Worm (Caenorhabditis elegans) whole organism, young adult: ENCODE measurements around the gene rab-1.
A peak's percentile ranks its signal among the peaks of the same experiment; 100 is the strongest.

Experiments
- B0019.2 ChIP-seq: fragments of 200-800 bp; sonication (Bioruptor generic); conservative IDR thresholded peaks from 2 replicates; pipeline ENCODE4 v1.3.6; 2022; ENCODE audit warnings: missing genetic modification reagents, missing genetic modification characterization, missing compliant biosample characterization
- B0035.1 ChIP-seq: sonication (generic microtip); optimal IDR thresholded peaks from 2 replicates; lab custom pipeline; 2016; ENCODE audit warnings: missing genetic modification characterization, mild to moderate bottlenecking, missing compliant biosample characterization, missing genotype, missing genetic modification reagents
- B0336.3 ChIP-seq: fragments of 200-800 bp; sonication (Bioruptor generic); IDR thresholded peaks from 2 replicates; pipeline ENCODE4 v1.3.6; 2022; ENCODE audit warnings: missing genetic modification characterization, missing compliant biosample characterization
- C06A6.2 ChIP-seq: fragments of 200-800 bp; sonication (Bioruptor generic); conservative IDR thresholded peaks from 2 replicates; pipeline ENCODE4 v1.3.6; 2022; ENCODE audit warnings: missing genetic modification characterization, missing compliant biosample characterization
- F22D6.2 ChIP-seq: sonication (generic microtip); optimal IDR thresholded peaks from 2 replicates; lab custom pipeline; 2016; ENCODE audit warnings: mild to moderate bottlenecking, missing genetic modification characterization, missing compliant biosample characterization
- F39B2.1 ChIP-seq: fragments of 200-800 bp; sonication (Bioruptor generic); IDR thresholded peaks from 2 replicates; pipeline ENCODE4 v1.3.6; 2022; ENCODE audit warnings: missing genetic modification reagents, missing genetic modification characterization, missing compliant biosample characterization
- F52B5.7 ChIP-seq: sonication (generic microtip); optimal IDR thresholded peaks from 2 replicates; lab custom pipeline; 2016; ENCODE audit warnings: mild to moderate bottlenecking, missing genetic modification characterization, missing compliant biosample characterization
- K11D2.4 ChIP-seq: fragments of 200-800 bp; sonication (Bioruptor generic); IDR thresholded peaks from 2 replicates; pipeline ENCODE4 v1.3.6; 2022; ENCODE audit warnings: missing genetic modification reagents, missing genetic modification characterization, missing compliant biosample characterization
- T07F8.4 ChIP-seq: sonication (generic microtip); optimal IDR thresholded peaks from 2 replicates; lab custom pipeline; 2016; ENCODE audit warnings: mild to moderate bottlenecking, missing genetic modification characterization, moderate library complexity, missing compliant biosample characterization
- Y79H2A.3 ChIP-seq: fragments of 200-800 bp; sonication (Bioruptor generic); conservative IDR thresholded peaks from 2 replicates; pipeline ENCODE4 v1.3.6; 2022; ENCODE audit warnings: missing genetic modification reagents, missing genetic modification characterization, missing compliant biosample characterization
- ZK185.1 ChIP-seq: sonication (generic microtip); optimal IDR thresholded peaks from 2 replicates; lab custom pipeline; 2016; ENCODE audit warnings: mild to moderate bottlenecking, missing genetic modification characterization, missing compliant biosample characterization; ENCODE audit not compliant: poor library complexity, severe bottlenecking
- aptf-3 ChIP-seq: fragments of 200-800 bp; sonication (Bioruptor generic); IDR thresholded peaks from 2 replicates; pipeline ENCODE4 v1.3.6; 2022; ENCODE audit warnings: missing genetic modification characterization, missing compliant biosample characterization
- atf-7 ChIP-seq: sonication (generic microtip); optimal IDR thresholded peaks from 2 replicates; lab custom pipeline; 2017; ENCODE audit warnings: mild to moderate bottlenecking, missing genetic modification characterization, missing compliant biosample characterization
- attf-6 ChIP-seq: fragments of 200-800 bp; sonication (Bioruptor generic); IDR thresholded peaks from 2 replicates; pipeline ENCODE4 v1.3.6; 2022; ENCODE audit warnings: missing genetic modification reagents, missing genetic modification characterization, missing compliant biosample characterization
- ceh-100 ChIP-seq: fragments of 200-800 bp; sonication (Bioruptor generic); IDR thresholded peaks from 2 replicates; pipeline ENCODE4 v1.3.6; 2022; ENCODE audit warnings: missing genetic modification reagents, missing genetic modification characterization, missing compliant biosample characterization
- ceh-58 ChIP-seq: fragments of 200-800 bp; sonication (Bioruptor generic); IDR thresholded peaks from 2 replicates; pipeline ENCODE4 v1.3.6; 2022; ENCODE audit warnings: missing genetic modification characterization, missing compliant biosample characterization
- die-1 ChIP-seq: sonication (generic microtip); optimal IDR thresholded peaks from 2 replicates; lab custom pipeline; 2016; ENCODE audit warnings: missing genotype, mild to moderate bottlenecking, missing genetic modification characterization, missing compliant biosample characterization
- dpff-1 ChIP-seq: sonication (generic microtip); optimal IDR thresholded peaks from 2 replicates; lab custom pipeline; 2017; ENCODE audit warnings: mild to moderate bottlenecking, missing genetic modification characterization, missing compliant biosample characterization
- egrh-3 ChIP-seq: fragments of 200-800 bp; sonication (Bioruptor generic); IDR thresholded peaks from 2 replicates; pipeline ENCODE4 v1.3.6; 2022; ENCODE audit warnings: missing genetic modification reagents, missing genetic modification characterization, missing compliant biosample characterization
- gei-17 ChIP-seq: fragments of 200-800 bp; sonication (Bioruptor generic); optimal IDR thresholded peaks from 2 replicates; lab custom pipeline; 2018; ENCODE audit warnings: mild to moderate bottlenecking, missing genetic modification characterization, missing compliant biosample characterization
- hmg-1.2 ChIP-seq: fragments of 200-800 bp; sonication (Bioruptor generic); IDR thresholded peaks from 2 replicates; pipeline ENCODE4 v1.3.6; 2022; ENCODE audit warnings: missing genetic modification reagents, missing genetic modification characterization, missing compliant biosample characterization
- let-526 ChIP-seq: fragments of 200-800 bp; sonication (Bioruptor generic); IDR thresholded peaks from 2 replicates; pipeline ENCODE4 v1.3.6; 2022; ENCODE audit warnings: missing genetic modification reagents, missing genetic modification characterization, missing compliant biosample characterization
- lin-35 ChIP-seq, 3 experiments: fragments of 150-350 bp in 2 of 3; sonication (generic microtip) in 1 of 3; optimal IDR thresholded peaks; 2 replicates each; lab custom pipeline; 2014 to 2018; ENCODE audit warnings: missing biosample characterization in 3 of 3, missing genetic modification characterization in 3 of 3, missing genetic modification reagents in 3 of 3
- madf-3 ChIP-seq: fragments of 200-800 bp; sonication (Bioruptor generic); IDR thresholded peaks from 2 replicates; pipeline ENCODE4 v1.3.6; 2022; ENCODE audit warnings: missing genetic modification reagents, missing genetic modification characterization, missing compliant biosample characterization
- mes-4 ChIP-seq: sonication (generic microtip); optimal IDR thresholded peaks from 2 replicates; lab custom pipeline; 2016; ENCODE audit warnings: missing genotype, missing genetic modification characterization, missing compliant biosample characterization
- nfya-1 ChIP-seq: sonication (generic microtip); optimal IDR thresholded peaks from 2 replicates; lab custom pipeline; 2017; ENCODE audit warnings: antibody characterized with exemption, missing compliant biosample characterization, missing genetic modification characterization, borderline replicate concordance; ENCODE audit not compliant: insufficient read depth
- nhr-179 ChIP-seq: sonication (generic microtip); optimal IDR thresholded peaks from 2 replicates; lab custom pipeline; 2016; ENCODE audit warnings: mild to moderate bottlenecking, missing genetic modification characterization, missing compliant biosample characterization
- nhr-27 ChIP-seq: fragments of 200-800 bp; sonication (Bioruptor generic); optimal IDR thresholded peaks from 2 replicates; lab custom pipeline; 2018; ENCODE audit warnings: mild to moderate bottlenecking, missing genetic modification characterization, moderate library complexity, missing compliant biosample characterization
- pha-4 ChIP-seq: fragments of 150-350 bp; sonication (generic microtip); optimal IDR thresholded peaks from 2 replicates; lab custom pipeline; 2014; ENCODE audit warnings: missing biosample characterization, missing genetic modification reagents, missing genetic modification characterization
- rec-8 ChIP-seq, 2 experiments: sonication (generic microtip); optimal IDR thresholded peaks; 2 replicates each; lab custom pipeline; 2016; ENCODE audit warnings: mild to moderate bottlenecking in 2 of 2, missing genetic modification characterization in 2 of 2, missing genetic modification reagents in 2 of 2, missing genotype in 2 of 2, missing biosample characterization in 1 of 2, missing compliant biosample characterization in 1 of 2, moderate library complexity in 1 of 2
- sea-2 ChIP-seq: fragments of 200-800 bp; sonication (Bioruptor generic); IDR thresholded peaks from 2 replicates; pipeline ENCODE4 v1.3.6; 2022; ENCODE audit warnings: missing genetic modification characterization, missing compliant biosample characterization
- snpc-1.3 ChIP-seq: sonication (generic microtip); optimal IDR thresholded peaks from 2 replicates; lab custom pipeline; 2017; ENCODE audit warnings: missing genetic modification characterization, mild to moderate bottlenecking, missing compliant biosample characterization, antibody characterized with exemption, moderate library complexity, missing genotype, missing genetic modification reagents; ENCODE audit not compliant: insufficient read depth
- unc-130 ChIP-seq: sonication (generic microtip); optimal IDR thresholded peaks from 2 replicates; lab custom pipeline; 2016; ENCODE audit warnings: missing genetic modification reagents, missing genetic modification characterization, missing compliant biosample characterization
- unc-62 ChIP-seq: fragments of 150-350 bp; optimal IDR thresholded peaks from 2 replicates; lab custom pipeline; 2014; ENCODE audit warnings: missing biosample characterization, missing genetic modification reagents, missing genetic modification characterization
- ztf-25 ChIP-seq: fragments of 200-800 bp; sonication (Bioruptor generic); IDR thresholded peaks from 2 replicates; pipeline ENCODE4 v1.3.6; 2022; ENCODE audit warnings: missing genetic modification reagents, missing genetic modification characterization, missing compliant biosample characterization
- ztf-28 ChIP-seq: fragments of 200-800 bp; sonication (Bioruptor generic); IDR thresholded peaks from 2 replicates; pipeline ENCODE4 v1.3.6; 2022; ENCODE audit warnings: missing genetic modification reagents, missing genetic modification characterization, missing compliant biosample characterization

rab-1 gene

ce11 chrV:1263939-1264823, at the start of gene rab-1, which contains the start of gene C39F7.5 (continued):
- peak; percentile 49; the same call in 1 of the 2 replicates for TF ChIP-seq hmg-1.2 (GFP tag; lab: Robert Waterston, UW)
- TF ChIP-seq B0336.3: no peak
- TF ChIP-seq lin-35 (GFP tag; optimal IDR thresholded peaks at IDR 0.05; lab: Kevin White, UChicago): peak in 1 of 3 experiments; percentile 32
- no peak for TF ChIP-seq C06A6.2 (GFP tag; lab: Robert Waterston, UW)
- TF ChIP-seq sea-2 (GFP tag; lab: Robert Waterston, UW): no peak
- TF ChIP-seq ceh-58 (GFP tag; lab: Robert Waterston, UW): no peak
- TF ChIP-seq gei-17: no peak
- no peak for TF ChIP-seq pha-4 (tag; lab: Kevin White, UChicago)
- TF ChIP-seq unc-130 (GFP tag; lab: Kevin White, UChicago): no peak
- TF ChIP-seq unc-62 (GFP tag; lab: Kevin White, UChicago): no peak
- no peak for TF ChIP-seq mes-4
- TF ChIP-seq F22D6.2: no peak
- no peak for TF ChIP-seq rec-8 (tag; optimal IDR thresholded peaks at IDR 0.05; lab: Kevin White, UChicago)
- TF ChIP-seq nhr-27 (tag; lab: Kevin White, UChicago): no peak
- no peak for TF ChIP-seq K11D2.4
- TF ChIP-seq snpc-1.3 (tag; lab: Kevin White, UChicago): no peak
- no peak for TF ChIP-seq B0019.2 (GFP tag; lab: Robert Waterston, UW)
- TF ChIP-seq ZK185.1 (tag; lab: Kevin White, UChicago): no peak
- TF ChIP-seq F39B2.1 (GFP tag; lab: Robert Waterston, UW): no peak
- no peak for TF ChIP-seq ztf-25 (GFP tag; lab: Robert Waterston, UW)
- TF ChIP-seq B0035.1 (tag; lab: Kevin White, UChicago): no peak
- no peak for TF ChIP-seq attf-6
- TF ChIP-seq aptf-3 (GFP tag; lab: Robert Waterston, UW): no peak
- no peak for TF ChIP-seq T07F8.4 (tag; lab: Kevin White, UChicago)
- TF ChIP-seq nfya-1: no peak
- no peak for TF ChIP-seq nhr-179
- no peak for TF ChIP-seq ceh-100
- TF ChIP-seq dpff-1 (tag; lab: Kevin White, UChicago): no peak
- TF ChIP-seq die-1 (tag; lab: Kevin White, UChicago): no peak
- TF ChIP-seq let-526: no peak
- TF ChIP-seq atf-7: no peak
- no peak for TF ChIP-seq F52B5.7 (tag; lab: Kevin White, UChicago)
- TF ChIP-seq egrh-3: no peak

ce11 chrV:1313274-1313673, 49.5 kb upstream of the rab-1 start:
- no peak for TF ChIP-seq Y79H2A.3 (GFP tag; lab: Robert Waterston, UW)

ce11 chrV:1307730-1308129, 43.9 kb upstream of the rab-1 start:
- TF ChIP-seq madf-3 (GFP tag; lab: Robert Waterston, UW): no peak
- no peak for TF ChIP-seq ztf-28
- TF ChIP-seq, all 124 proteins: peak for 0
